Worm (Caenorhabditis elegans): ENCODE data around the gene C47E8.4.

DNA sequence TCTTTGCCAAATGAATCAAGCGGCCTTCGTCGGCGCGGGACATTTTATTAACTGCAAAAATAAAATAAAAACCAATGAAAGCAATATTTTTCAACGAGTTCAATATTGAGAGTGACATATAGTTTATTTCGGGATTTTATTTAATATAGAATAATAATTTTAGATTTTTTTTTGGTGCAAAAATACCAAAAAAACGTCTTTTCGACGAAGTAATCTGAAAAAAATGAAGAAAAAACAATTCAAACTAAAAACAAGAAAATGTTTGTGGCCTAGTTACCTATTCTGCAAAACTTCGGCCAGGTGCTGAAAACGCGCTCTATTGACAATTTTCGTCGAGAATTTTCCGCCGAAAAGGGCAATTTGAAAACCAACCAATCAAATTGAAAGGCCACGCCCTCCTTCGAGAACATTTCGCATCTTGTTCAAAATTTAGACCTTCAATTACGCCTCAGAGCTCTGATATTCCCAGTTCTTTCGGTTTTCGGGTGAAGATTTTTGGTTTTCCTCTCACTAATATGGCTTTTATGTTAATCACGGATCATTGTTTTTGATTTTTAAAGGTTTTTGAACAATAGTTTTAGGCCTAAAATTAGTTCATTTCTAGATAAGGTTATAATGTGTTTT is at the start of gene C47E8.4:
- TF ChIP-seq ztf-1 (GFP tag; conservative IDR thresholded peaks at IDR 0.05) (peak; percentile 91; the same call in 1 of the 2 replicates), ztf-11 (tag; optimal IDR thresholded peaks at IDR 0.05) (peak; percentile 68), elt-3 (tag; optimal IDR thresholded peaks at IDR 0.05) (no peak), R02D3.7 (tag; optimal IDR thresholded peaks at IDR 0.05) (peak; percentile 81), fos-1 (tag; optimal IDR thresholded peaks at IDR 0.05) (peak; percentile 89), lsy-2 (tag; optimal IDR thresholded peaks at IDR 0.05) (peak; percentile 97 to 98), Y55F3AM.14 (GFP tag; optimal IDR thresholded peaks at IDR 0.05) (peak; percentile 94), gmeb-1 (tag; optimal IDR thresholded peaks at IDR 0.05) (peak; percentile 95), ama-1 (optimal IDR thresholded peaks at IDR 0.05) (peak; percentile 93), unc-62 (GFP tag; optimal IDR thresholded peaks at IDR 0.05) (peak; percentile 83), alr-1 (tag; optimal IDR thresholded peaks at IDR 0.05) (no peak), zag-1 (tag; optimal IDR thresholded peaks at IDR 0.05) (peak; percentile 93), nhr-25 (tag; optimal IDR thresholded peaks at IDR 0.05) (peak; percentile 98), ceh-82 (tag; optimal IDR thresholded peaks at IDR 0.05) (peak; percentile 61)

Measured in whole organism, L2 larva.